Fruit fly (Drosophila melanogaster) whole organism, embryonic: ENCODE data around the gene CG32564.

ENCODE experiments used
- Adf1 ChIP-seq: fragments of 200-800 bp; sonication (Bioruptor generic); IDR thresholded peaks from 2 replicates; pipeline ENCODE4 v1.3.6; 2022; ENCODE audit warnings: missing biosample characterization, missing genetic modification characterization
- CG12391 ChIP-seq: fragments of 200-800 bp; sonication (Bioruptor generic); optimal IDR thresholded peaks from 3 replicates; lab custom pipeline; 2018; ENCODE audit warnings: missing biosample characterization, mild to moderate bottlenecking, missing genetic modification characterization, moderate library complexity
- CG5953 ChIP-seq: fragments of 200-800 bp; sonication (Bioruptor generic); IDR thresholded peaks from 2 replicates; pipeline ENCODE4 v1.3.6; 2022; ENCODE audit warnings: missing biosample characterization, missing genetic modification characterization
- CG6254 ChIP-seq: fragments of 200-800 bp; sonication (Bioruptor generic); optimal IDR thresholded peaks from 3 replicates; lab custom pipeline; 2017; ENCODE audit warnings: mild to moderate bottlenecking, missing biosample characterization, missing genetic modification reagents, missing genetic modification characterization
- Gug ChIP-seq: fragments of 200-800 bp; sonication (Bioruptor generic); IDR thresholded peaks from 4 replicates; pipeline ENCODE4 v1.3.6; 2022; ENCODE audit warnings: missing biosample characterization, missing genetic modification characterization
- HHEX ChIP-seq: fragments of 200-800 bp; sonication (Bioruptor generic); optimal IDR thresholded peaks from 3 replicates; lab custom pipeline; 2017; ENCODE audit warnings: missing biosample characterization, mild to moderate bottlenecking, missing genetic modification characterization, missing genetic modification reagents
- HLH54F ChIP-seq: fragments of 200-800 bp; sonication (Bioruptor generic); optimal IDR thresholded peaks from 3 replicates; lab custom pipeline; 2016; ENCODE audit warnings: missing biosample characterization, missing genetic modification characterization
- Meics ChIP-seq: fragments of 200-800 bp; sonication (Bioruptor generic); optimal IDR thresholded peaks from 2 replicates; lab custom pipeline; 2017; ENCODE audit warnings: missing biosample characterization, mild to moderate bottlenecking, missing genetic modification characterization
- Pdp1 ChIP-seq, 2 experiments: fragments of 200-800 bp; sonication (Bioruptor generic); optimal IDR thresholded peaks; 3 replicates each; lab custom pipeline; 2016; ENCODE audit warnings: missing biosample characterization in 2 of 2, missing genetic modification characterization in 2 of 2, mild to moderate bottlenecking in 1 of 2, moderate library complexity in 1 of 2
- Sox102F ChIP-seq: fragments of 200-800 bp; sonication (Bioruptor generic); optimal IDR thresholded peaks from 2 replicates; lab custom pipeline; 2018; ENCODE audit warnings: missing biosample characterization, mild to moderate bottlenecking, missing genetic modification characterization, moderate library complexity
- Ssrp ChIP-seq: fragments of 200-800 bp; sonication (Bioruptor generic); optimal IDR thresholded peaks from 2 replicates; lab custom pipeline; 2018; ENCODE audit warnings: missing biosample characterization, mild to moderate bottlenecking, missing genetic modification characterization, moderate library complexity
- org-1 ChIP-seq: fragments of 200-800 bp; sonication (Bioruptor generic); optimal IDR thresholded peaks from 2 replicates; lab custom pipeline; 2017; ENCODE audit warnings: missing biosample characterization, missing genetic modification characterization
- p53 ChIP-seq: fragments of 200-800 bp; sonication (Bioruptor generic); optimal IDR thresholded peaks from 2 replicates; lab custom pipeline; 2016; ENCODE audit warnings: missing biosample characterization, missing genetic modification characterization
- vvl ChIP-seq: fragments of 200-800 bp; sonication (Bioruptor generic); IDR thresholded peaks from 2 replicates; pipeline ENCODE4 v1.3.6; 2022; ENCODE audit warnings: missing biosample characterization, missing genetic modification characterization

- no peak for TF ChIP-seq Pdp1 (GFP tag; optimal IDR thresholded peaks at IDR 0.05; lab: Kevin White, UChicago)
- no peak for TF ChIP-seq Meics (GFP tag; lab: Kevin White, UChicago)
- TF ChIP-seq vvl = no peak
- TF ChIP-seq Adf1 (GFP tag; lab: Robert Waterston, UW) = no peak
- TF ChIP-seq CG12391 (tag; lab: Kevin White, UChicago) = no peak
- no peak for TF ChIP-seq HLH54F (GFP tag; lab: Kevin White, UChicago)
- no peak for TF ChIP-seq Gug (GFP tag; lab: Robert Waterston, UW)
- no peak for TF ChIP-seq p53 (GFP tag; lab: Kevin White, UChicago)
- no peak for TF ChIP-seq Ssrp (tag; lab: Kevin White, UChicago)
- TF ChIP-seq CG6254 (GFP tag; lab: Kevin White, UChicago) = no peak
- no peak for TF ChIP-seq CG5953 (GFP tag; lab: Robert Waterston, UW)
- TF ChIP-seq HHEX (GFP tag; lab: Kevin White, UChicago) = no peak
- TF ChIP-seq Sox102F (GFP tag; lab: Kevin White, UChicago) = no peak
- TF ChIP-seq org-1 (GFP tag; lab: Kevin White, UChicago) = no peak
These were observed 5.8 kb downstream of the CG32564 start, which contains the start of gene CG18258 for dm6 chrX:17212007-17212406.
